Worm (Caenorhabditis elegans) whole organism, young adult: ENCODE measurements around the gene C09B8.3.

Experiments used
- F10E7.11 ChIP-seq: sonication (generic microtip); optimal IDR thresholded peaks from 2 replicates; lab custom pipeline; 2017; ENCODE audit warnings: mild to moderate bottlenecking, missing genetic modification characterization, moderate library complexity, missing compliant biosample characterization
- F22D6.2 ChIP-seq: sonication (generic microtip); optimal IDR thresholded peaks from 2 replicates; lab custom pipeline; 2016; ENCODE audit warnings: mild to moderate bottlenecking, missing genetic modification characterization, missing compliant biosample characterization
- F37B4.10 ChIP-seq: fragments of 200-800 bp; sonication (Bioruptor generic); IDR thresholded peaks from 2 replicates; pipeline ENCODE4 v1.3.6; 2022; ENCODE audit warnings: missing genetic modification characterization, missing compliant biosample characterization
- Y79H2A.3 ChIP-seq: fragments of 200-800 bp; sonication (Bioruptor generic); conservative IDR thresholded peaks from 2 replicates; pipeline ENCODE4 v1.3.6; 2022; ENCODE audit warnings: missing genetic modification reagents, missing genetic modification characterization, missing compliant biosample characterization
- Y95B8A.8 ChIP-seq: fragments of 200-800 bp; sonication (Bioruptor generic); IDR thresholded peaks from 2 replicates; pipeline ENCODE4 v1.3.6; 2022; ENCODE audit warnings: missing genetic modification reagents, missing genetic modification characterization, missing compliant biosample characterization
- aptf-2 ChIP-seq: fragments of 200-800 bp; sonication (Bioruptor generic); conservative IDR thresholded peaks from 2 replicates; pipeline ENCODE4 v1.3.6; 2022; ENCODE audit warnings: missing genetic modification reagents, missing genetic modification characterization, missing compliant biosample characterization
- atf-7 ChIP-seq: sonication (generic microtip); optimal IDR thresholded peaks from 2 replicates; lab custom pipeline; 2017; ENCODE audit warnings: mild to moderate bottlenecking, missing genetic modification characterization, missing compliant biosample characterization
- ceh-100 ChIP-seq: fragments of 200-800 bp; sonication (Bioruptor generic); IDR thresholded peaks from 2 replicates; pipeline ENCODE4 v1.3.6; 2022; ENCODE audit warnings: missing genetic modification reagents, missing genetic modification characterization, missing compliant biosample characterization
- ceh-27 ChIP-seq: fragments of 200-800 bp; sonication (Bioruptor generic); optimal IDR thresholded peaks from 2 replicates; lab custom pipeline; 2018; ENCODE audit warnings: mild to moderate bottlenecking, missing genetic modification characterization, moderate library complexity, missing compliant biosample characterization
- ceh-40 ChIP-seq: fragments of 200-800 bp; sonication (Bioruptor generic); IDR thresholded peaks from 2 replicates; pipeline ENCODE4 v1.3.6; 2022; ENCODE audit warnings: missing genetic modification characterization, missing compliant biosample characterization
- ceh-79 ChIP-seq: sonication (generic microtip); optimal IDR thresholded peaks from 2 replicates; lab custom pipeline; 2017; ENCODE audit warnings: mild to moderate bottlenecking, missing genetic modification characterization, missing compliant biosample characterization
- ceh-91 ChIP-seq: fragments of 200-800 bp; sonication (Bioruptor generic); IDR thresholded peaks from 2 replicates; pipeline ENCODE4 v1.3.6; 2022; ENCODE audit warnings: missing genetic modification reagents, missing genetic modification characterization, missing compliant biosample characterization
- dox-1 ChIP-seq: fragments of 200-800 bp; sonication (Bioruptor generic); IDR thresholded peaks from 2 replicates; pipeline ENCODE4 v1.3.6; 2022; ENCODE audit warnings: missing genetic modification reagents, missing genetic modification characterization, missing compliant biosample characterization
- dpff-1 ChIP-seq: sonication (generic microtip); optimal IDR thresholded peaks from 2 replicates; lab custom pipeline; 2017; ENCODE audit warnings: mild to moderate bottlenecking, missing genetic modification characterization, missing compliant biosample characterization
- egl-18 ChIP-seq: fragments of 200-800 bp; sonication (Bioruptor generic); IDR thresholded peaks from 2 replicates; pipeline ENCODE4 v1.3.6; 2022; ENCODE audit warnings: missing genetic modification reagents, missing genetic modification characterization, missing compliant biosample characterization
- hlh-12 ChIP-seq: sonication (generic microtip); optimal IDR thresholded peaks from 2 replicates; lab custom pipeline; 2016; ENCODE audit warnings: missing genetic modification characterization, missing compliant biosample characterization
- hrde-1 ChIP-seq: sonication (generic microtip); optimal IDR thresholded peaks from 2 replicates; lab custom pipeline; 2016; ENCODE audit warnings: missing genetic modification characterization, mild to moderate bottlenecking, missing compliant biosample characterization, moderate library complexity, missing genotype, missing genetic modification reagents, borderline replicate concordance
- lag-1 ChIP-seq: fragments of 200-800 bp; sonication (Bioruptor generic); IDR thresholded peaks from 2 replicates; pipeline ENCODE4 v1.3.6; 2022; ENCODE audit warnings: missing genetic modification reagents, missing genetic modification characterization, missing compliant biosample characterization
- let-607 ChIP-seq, 2 experiments: fragments of 200-800 bp in 1 of 2; sonication (Bioruptor generic) in 1 of 2; sonication (generic microtip) in 1 of 2; optimal IDR thresholded peaks; 2 replicates each; lab custom pipeline; 2016 to 2018; ENCODE audit warnings: mild to moderate bottlenecking in 2 of 2, missing compliant biosample characterization in 2 of 2, missing genetic modification characterization in 2 of 2, moderate library complexity in 2 of 2, missing genotype in 1 of 2
- lin-35 ChIP-seq, 3 experiments: fragments of 150-350 bp in 2 of 3; sonication (generic microtip) in 1 of 3; optimal IDR thresholded peaks; 2 replicates each; lab custom pipeline; 2014 to 2018; ENCODE audit warnings: missing biosample characterization in 3 of 3, missing genetic modification characterization in 3 of 3, missing genetic modification reagents in 3 of 3
- lir-1 ChIP-seq: fragments of 200-800 bp; sonication (Bioruptor generic); conservative IDR thresholded peaks from 2 replicates; pipeline ENCODE4 v1.3.6; 2022; ENCODE audit warnings: missing genetic modification reagents, missing genetic modification characterization, missing compliant biosample characterization
- madf-10 ChIP-seq: sonication (generic microtip); optimal IDR thresholded peaks from 2 replicates; lab custom pipeline; 2016; ENCODE audit warnings: mild to moderate bottlenecking, missing genetic modification characterization, missing compliant biosample characterization
- madf-8 ChIP-seq: fragments of 200-800 bp; sonication (Bioruptor generic); conservative IDR thresholded peaks from 2 replicates; pipeline ENCODE4 v1.3.6; 2022; ENCODE audit warnings: missing genetic modification reagents, missing genetic modification characterization, missing compliant biosample characterization
- mel-28 ChIP-seq: sonication (generic microtip); optimal IDR thresholded peaks from 2 replicates; lab custom pipeline; 2016; ENCODE audit warnings: borderline replicate concordance, mild to moderate bottlenecking, missing genetic modification characterization, missing compliant biosample characterization
- mes-4 ChIP-seq: sonication (generic microtip); optimal IDR thresholded peaks from 2 replicates; lab custom pipeline; 2016; ENCODE audit warnings: missing genotype, missing genetic modification characterization, missing compliant biosample characterization
- nhr-27 ChIP-seq: fragments of 200-800 bp; sonication (Bioruptor generic); optimal IDR thresholded peaks from 2 replicates; lab custom pipeline; 2018; ENCODE audit warnings: mild to moderate bottlenecking, missing genetic modification characterization, moderate library complexity, missing compliant biosample characterization
- nhr-80 ChIP-seq: sonication (generic microtip); optimal IDR thresholded peaks from 2 replicates; lab custom pipeline; 2016; ENCODE audit warnings: missing genetic modification characterization, missing compliant biosample characterization
- pha-4 ChIP-seq: fragments of 150-350 bp; sonication (generic microtip); optimal IDR thresholded peaks from 2 replicates; lab custom pipeline; 2014; ENCODE audit warnings: missing biosample characterization, missing genetic modification reagents, missing genetic modification characterization
- somi-1 ChIP-seq: fragments of 200-800 bp; sonication (Bioruptor generic); optimal IDR thresholded peaks from 2 replicates; lab custom pipeline; 2018; ENCODE audit warnings: mild to moderate bottlenecking, missing genetic modification characterization, missing compliant biosample characterization
- tbx-9 ChIP-seq: sonication (generic microtip); optimal IDR thresholded peaks from 2 replicates; lab custom pipeline; 2016; ENCODE audit warnings: borderline replicate concordance, missing genetic modification characterization, inconsistent platforms, missing compliant biosample characterization
- unc-130 ChIP-seq: sonication (generic microtip); optimal IDR thresholded peaks from 2 replicates; lab custom pipeline; 2016; ENCODE audit warnings: missing genetic modification reagents, missing genetic modification characterization, missing compliant biosample characterization
- zim-3 ChIP-seq: sonication (generic microtip); optimal IDR thresholded peaks from 2 replicates; lab custom pipeline; 2017; ENCODE audit warnings: mild to moderate bottlenecking, missing genetic modification characterization, moderate library complexity, missing compliant biosample characterization
- ztf-18 ChIP-seq: sonication (generic microtip); optimal IDR thresholded peaks from 2 replicates; lab custom pipeline; 2016; ENCODE audit warnings: missing genotype, mild to moderate bottlenecking, missing genetic modification characterization, missing compliant biosample characterization
- ztf-22 ChIP-seq: fragments of 200-800 bp; sonication (Bioruptor generic); optimal IDR thresholded peaks from 2 replicates; lab custom pipeline; 2018; ENCODE audit warnings: mild to moderate bottlenecking, missing genetic modification characterization, moderate library complexity, missing compliant biosample characterization
- ztf-28 ChIP-seq: fragments of 200-800 bp; sonication (Bioruptor generic); IDR thresholded peaks from 2 replicates; pipeline ENCODE4 v1.3.6; 2022; ENCODE audit warnings: missing genetic modification reagents, missing genetic modification characterization, missing compliant biosample characterization

The C09B8.3 gene

DNA sequence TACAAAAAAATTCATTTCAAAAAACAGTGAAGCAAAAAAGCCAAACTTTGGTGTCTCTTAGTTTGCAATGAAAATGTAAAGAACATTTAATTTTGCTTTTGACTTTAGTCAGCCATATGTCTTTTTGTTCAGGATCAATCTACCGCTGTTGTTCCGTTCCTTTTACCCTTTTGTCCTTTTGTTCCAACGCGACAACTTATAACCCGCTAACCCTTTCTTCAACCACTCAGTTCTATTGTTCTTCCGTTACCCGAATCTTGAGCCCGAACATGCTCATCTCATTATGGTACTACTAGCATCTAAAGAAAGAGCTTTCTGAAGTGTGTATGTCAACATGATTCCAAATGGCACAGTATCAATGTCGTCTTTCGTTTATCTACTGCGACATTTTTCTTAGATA lies 16.5 kb downstream of the C09B8.3 start:
- no peak for TF ChIP-seq lag-1 (GFP tag; lab: Robert Waterston, UW)
- TF ChIP-seq ceh-91 (GFP tag; lab: Robert Waterston, UW): no peak
- TF ChIP-seq tbx-9 (tag; lab: Kevin White, UChicago): no peak
- TF ChIP-seq nhr-80 (tag; lab: Kevin White, UChicago): no peak
- TF ChIP-seq F10E7.11 (tag; lab: Kevin White, UChicago): no peak
- TF ChIP-seq aptf-2: no peak
- TF ChIP-seq F37B4.10: no peak
- no peak for TF ChIP-seq hrde-1 (tag; lab: Kevin White, UChicago)
- TF ChIP-seq madf-8 (GFP tag; lab: Robert Waterston, UW): no peak
- no peak for TF ChIP-seq ceh-40 (GFP tag; lab: Robert Waterston, UW)
- TF ChIP-seq atf-7 (tag; lab: Kevin White, UChicago): no peak
- no peak for TF ChIP-seq pha-4 (tag; lab: Kevin White, UChicago)
- no peak for TF ChIP-seq Y95B8A.8
- TF ChIP-seq zim-3: no peak
- no peak for TF ChIP-seq ztf-28 (GFP tag; lab: Robert Waterston, UW)
- no peak for TF ChIP-seq mel-28 (tag; lab: Kevin White, UChicago)
- TF ChIP-seq egl-18 (GFP tag; lab: Robert Waterston, UW): no peak
- no peak for TF ChIP-seq lin-35 (GFP tag; optimal IDR thresholded peaks at IDR 0.05; lab: Kevin White, UChicago)

DNA sequence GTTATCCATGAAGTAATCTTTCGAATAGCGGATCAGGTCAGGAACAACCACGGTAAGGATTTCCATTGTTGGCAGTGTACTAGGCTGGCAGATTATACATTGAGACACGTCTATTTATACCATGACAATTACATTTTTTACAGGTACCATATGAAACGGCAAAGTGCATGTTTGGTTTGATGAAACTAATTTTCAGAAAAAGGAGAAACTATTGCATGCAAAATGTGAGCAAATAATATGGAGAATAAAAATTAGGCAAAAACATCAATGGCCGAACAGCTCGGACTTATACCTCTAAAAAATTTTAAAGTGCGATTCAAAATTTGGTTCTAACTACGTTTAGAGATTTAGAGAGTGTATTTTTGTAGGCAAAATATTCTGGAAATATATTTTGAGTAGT lies 17.7 kb downstream of the C09B8.3 start, which contains the start of gene F22F4.5:
F22F4.5 (minus strand) TSS at position 101 of the 400 bp plus-strand sequence.
- no peak for TF ChIP-seq zim-3
- no peak for TF ChIP-seq ceh-79 (tag; lab: Kevin White, UChicago)
- TF ChIP-seq lir-1 (GFP tag; lab: Robert Waterston, UW): no peak
- TF ChIP-seq dpff-1 (tag; lab: Kevin White, UChicago): no peak
- TF ChIP-seq madf-10 (tag; lab: Kevin White, UChicago): no peak

DNA sequence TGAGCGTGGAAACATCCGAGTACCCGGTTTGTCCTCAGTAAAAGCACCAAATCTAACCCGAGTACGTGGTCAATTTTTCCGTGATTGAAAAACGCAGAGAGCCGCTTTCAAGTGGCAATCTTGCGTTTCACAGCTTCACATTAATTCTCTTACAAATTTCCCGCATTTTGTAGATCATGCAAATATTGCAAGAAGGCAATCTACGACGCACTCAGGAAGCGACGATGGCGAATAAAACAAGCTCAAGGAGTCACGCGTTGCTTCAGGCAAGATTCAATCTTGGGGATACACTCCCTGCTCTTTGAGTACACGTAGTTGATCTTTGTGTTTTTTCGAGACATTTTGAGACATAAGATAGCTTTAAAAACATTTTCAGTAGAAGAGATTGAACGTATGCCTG lies 22.6 kb downstream of the C09B8.3 start:
- TF ChIP-seq mes-4 (tag; lab: Kevin White, UChicago): no peak
- peak; percentile 55 for TF ChIP-seq ceh-27 (GFP tag; lab: Kevin White, UChicago)

DNA sequence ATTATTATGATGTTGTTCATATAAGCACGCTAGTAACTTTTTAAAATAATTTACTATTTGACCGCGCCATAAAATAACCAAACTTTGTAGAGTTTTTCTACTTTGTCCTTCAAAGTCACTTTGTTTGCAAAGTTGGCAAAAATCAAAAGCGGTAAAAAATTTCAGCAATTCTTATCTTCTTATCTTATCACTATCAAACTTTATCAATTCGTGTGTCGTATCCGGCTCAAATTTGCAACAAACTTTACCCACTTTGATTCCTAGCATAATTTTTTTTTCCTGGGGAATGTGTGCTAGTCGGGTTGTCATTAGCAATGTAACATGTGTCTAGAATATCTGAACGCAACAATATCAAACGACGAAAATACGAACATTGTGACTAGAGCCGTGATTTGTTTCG lies 24.8 kb downstream of the C09B8.3 start:
- TF ChIP-seq ceh-100 (GFP tag; lab: Robert Waterston, UW): no peak
- TF ChIP-seq somi-1 (GFP tag; lab: Kevin White, UChicago): no peak
- no peak for TF ChIP-seq unc-130 (GFP tag; lab: Kevin White, UChicago)
- no peak for TF ChIP-seq nhr-27 (tag; lab: Kevin White, UChicago)
- TF ChIP-seq let-607 (tag; optimal IDR thresholded peaks at IDR 0.05; lab: Kevin White, UChicago): no peak
- no peak for TF ChIP-seq ztf-22 (GFP tag; lab: Kevin White, UChicago)
- TF ChIP-seq F22D6.2 (tag; lab: Kevin White, UChicago): no peak
- TF ChIP-seq zim-3: no peak
- no peak for TF ChIP-seq hlh-12 (tag; lab: Kevin White, UChicago)
- no peak for TF ChIP-seq hrde-1 (tag; lab: Kevin White, UChicago)
- TF ChIP-seq Y79H2A.3 (GFP tag; lab: Robert Waterston, UW): no peak
- no peak for TF ChIP-seq atf-7 (tag; lab: Kevin White, UChicago)
- TF ChIP-seq ztf-18 (tag; lab: Kevin White, UChicago): no peak
- TF ChIP-seq lin-35 (GFP tag; optimal IDR thresholded peaks at IDR 0.05; lab: Kevin White, UChicago): no peak
- no peak for TF ChIP-seq dox-1 (GFP tag; lab: Robert Waterston, UW)
